Fruit fly (Drosophila melanogaster): ENCODE data around the gene CG33635.

dm6 chr2L:128296-128715 lies 30.2 kb downstream of the CG33635 start:
- no peak for TF ChIP-seq rn (GFP tag; IDR thresholded peaks at IDR 0.05)
- TF ChIP-seq fd96Ca (GFP tag; IDR thresholded peaks at IDR 0.05), result no peak
- 0 out of 3 replicates have a peak, but pooled peaks have one; percentile 24 for TF ChIP-seq CG4496 (GFP tag; IDR thresholded peaks at IDR 0.05)
- no peak; the same call in 1 of the 2 replicates for TF ChIP-seq CG12605 (GFP tag; IDR thresholded peaks at IDR 0.05)
- TF ChIP-seq gl (tag; optimal IDR thresholded peaks at IDR 0.05), result peak; percentile 35
- no peak for TF ChIP-seq D1 (tag; optimal IDR thresholded peaks at IDR 0.05)
- TF ChIP-seq CG32121 (GFP tag; IDR thresholded peaks at IDR 0.05), result no peak
- TF ChIP-seq Snoo (tag; optimal IDR thresholded peaks at IDR 0.05), result no peak
- peak; percentile 25 for TF ChIP-seq CG13204 (GFP tag; optimal IDR thresholded peaks at IDR 0.05)
- TF ChIP-seq CG8301 (tag; optimal IDR thresholded peaks at IDR 0.05), result no peak
- TF ChIP-seq CG34367 (tag; optimal IDR thresholded peaks at IDR 0.05), result no peak
- TF ChIP-seq CG10348 (GFP tag; IDR thresholded peaks at IDR 0.05), result no peak
